Worm (Caenorhabditis elegans) whole organism, L1 larva: ENCODE data around the gene gstk-1.
A peak's percentile ranks its signal among the peaks of the same experiment; 100 is the strongest.

Source experiments
- C16A3.4 ChIP-seq: fragments of 150-350 bp; optimal IDR thresholded peaks from 2 replicates; lab custom pipeline; 2014; ENCODE audit warnings: missing biosample characterization, missing genetic modification characterization
- C34B4.2 ChIP-seq: sonication (generic microtip); optimal IDR thresholded peaks from 2 replicates; lab custom pipeline; 2017; ENCODE audit warnings: mild to moderate bottlenecking, missing genetic modification characterization, missing compliant biosample characterization
- F16B12.6 ChIP-seq: fragments of 150-350 bp; optimal IDR thresholded peaks from 2 replicates; lab custom pipeline; 2014; ENCODE audit warnings: missing biosample characterization, missing genetic modification characterization
- alr-1 ChIP-seq: fragments of 200-800 bp; sonication (Bioruptor generic); optimal IDR thresholded peaks from 2 replicates; lab custom pipeline; 2018; ENCODE audit warnings: borderline replicate concordance, mild to moderate bottlenecking, missing genetic modification characterization, missing compliant biosample characterization
- ama-1 ChIP-seq: fragments of 150-350 bp; optimal IDR thresholded peaks from 2 replicates; lab custom pipeline; 2014
- ceh-63 ChIP-seq: fragments of 200-800 bp; sonication (Bioruptor generic); optimal IDR thresholded peaks from 2 replicates; lab custom pipeline; 2018; ENCODE audit warnings: mild to moderate bottlenecking, missing genetic modification characterization, missing compliant biosample characterization
- ceh-8 ChIP-seq: fragments of 200-800 bp; sonication (Bioruptor generic); optimal IDR thresholded peaks from 2 replicates; lab custom pipeline; 2018; ENCODE audit warnings: mild to moderate bottlenecking, missing genetic modification characterization, moderate library complexity, missing compliant biosample characterization
- ceh-82 ChIP-seq, 3 experiments: fragments of 150-350 bp in 1 of 3; sonication (generic microtip) in 2 of 3; optimal IDR thresholded peaks; 2 replicates each; lab custom pipeline; 2014 to 2017; ENCODE audit warnings: missing biosample characterization in 3 of 3, missing genetic modification characterization in 3 of 3
- dpl-1 ChIP-seq, 3 experiments: fragments of 150-350 bp in 2 of 3; sonication (generic microtip) in 1 of 3; optimal IDR thresholded peaks; 2 replicates each; lab custom pipeline; 2014 to 2017; ENCODE audit warnings: missing biosample characterization in 3 of 3, missing genetic modification characterization in 3 of 3, missing genetic modification reagents in 3 of 3
- dsc-1 ChIP-seq: sonication (generic microtip); optimal IDR thresholded peaks from 2 replicates; lab custom pipeline; 2016; ENCODE audit warnings: mild to moderate bottlenecking, missing genetic modification characterization, missing compliant biosample characterization
- efl-1 ChIP-seq, 4 experiments: fragments of 150-350 bp; optimal IDR thresholded peaks in 3 of 4; peaks in 1 of 4; 1 replicate in 1 of 4; 2 replicates in 3 of 4; lab custom pipeline; 2014; ENCODE audit warnings: missing biosample characterization in 2 of 4, missing genetic modification characterization in 2 of 4, missing genetic modification reagents in 2 of 4
- efl-3 ChIP-seq: fragments of 200-800 bp; sonication (Bioruptor generic); optimal IDR thresholded peaks from 2 replicates; lab custom pipeline; 2018; ENCODE audit warnings: mild to moderate bottlenecking, missing genetic modification characterization, missing compliant biosample characterization
- egl-13 ChIP-seq: sonication (generic microtip); optimal IDR thresholded peaks from 2 replicates; lab custom pipeline; 2016; ENCODE audit warnings: missing genotype, missing genetic modification reagents, missing genetic modification characterization, missing compliant biosample characterization
- egl-27 ChIP-seq, 2 experiments: fragments of 150-350 bp in 1 of 2; sonication (generic microtip); optimal IDR thresholded peaks; 3 replicates each; lab custom pipeline; 2017 to 2018; ENCODE audit warnings: missing biosample characterization in 2 of 2, missing genetic modification characterization in 2 of 2, missing genetic modification reagents in 2 of 2
- elt-2 ChIP-seq: sonication (generic microtip); optimal IDR thresholded peaks from 2 replicates; lab custom pipeline; 2016; ENCODE audit warnings: missing genetic modification characterization, mild to moderate bottlenecking, inconsistent platforms, missing compliant biosample characterization, missing genetic modification reagents
- ets-5 ChIP-seq: fragments of 200-800 bp; sonication (Bioruptor generic); IDR thresholded peaks from 2 replicates; pipeline ENCODE4 v1.3.6; 2022; ENCODE audit warnings: missing genetic modification characterization, missing compliant biosample characterization
- fkh-10 ChIP-seq: sonication (generic microtip); optimal IDR thresholded peaks from 2 replicates; lab custom pipeline; 2017; ENCODE audit warnings: missing biosample characterization, missing genetic modification reagents, missing genetic modification characterization
- fkh-4 ChIP-seq: sonication (generic microtip); optimal IDR thresholded peaks from 2 replicates; lab custom pipeline; 2016; ENCODE audit warnings: missing compliant biosample characterization, missing genetic modification characterization, borderline replicate concordance
- grh-1 ChIP-seq: fragments of 200-800 bp; sonication (Bioruptor generic); IDR thresholded peaks from 2 replicates; pipeline ENCODE4 v1.3.6; 2022; ENCODE audit warnings: missing genetic modification reagents, missing genetic modification characterization, missing compliant biosample characterization
- hlh-17 ChIP-seq: fragments of 200-800 bp; sonication (Bioruptor generic); optimal IDR thresholded peaks from 2 replicates; lab custom pipeline; 2018; ENCODE audit warnings: missing genetic modification characterization, mild to moderate bottlenecking, missing compliant biosample characterization, moderate library complexity, borderline replicate concordance
- hlh-4 ChIP-seq: sonication (generic microtip); optimal IDR thresholded peaks from 2 replicates; lab custom pipeline; 2016; ENCODE audit warnings: mild to moderate bottlenecking, missing genetic modification characterization, missing compliant biosample characterization
- hpl-2 ChIP-seq: fragments of 150-350 bp; optimal IDR thresholded peaks from 2 replicates; lab custom pipeline; 2014; ENCODE audit warnings: missing biosample characterization, missing genetic modification reagents, missing genetic modification characterization
- isw-1 ChIP-seq: fragments of 200-800 bp; sonication (Bioruptor generic); IDR thresholded peaks from 2 replicates; pipeline ENCODE4 v1.3.6; 2022; ENCODE audit warnings: missing genetic modification characterization, missing compliant biosample characterization
- jun-1 ChIP-seq: fragments of 150-350 bp; optimal IDR thresholded peaks from 2 replicates; lab custom pipeline; 2014; ENCODE audit warnings: missing biosample characterization, missing genetic modification reagents, missing genetic modification characterization
- lin-13 ChIP-seq: fragments of 150-350 bp; optimal IDR thresholded peaks from 2 replicates; lab custom pipeline; 2014; ENCODE audit warnings: missing biosample characterization, missing genetic modification reagents, missing genetic modification characterization
- lin-14 ChIP-seq: fragments of 200-800 bp; sonication (Bioruptor generic); optimal IDR thresholded peaks from 2 replicates; lab custom pipeline; 2018; ENCODE audit warnings: mild to moderate bottlenecking, missing genetic modification characterization, moderate library complexity, missing compliant biosample characterization
- lin-39 ChIP-seq: fragments of 150-350 bp; optimal IDR thresholded peaks from 2 replicates; lab custom pipeline; 2014; ENCODE audit warnings: missing biosample characterization, missing genetic modification reagents, missing genetic modification characterization
- lir-3 ChIP-seq: sonication (generic microtip); optimal IDR thresholded peaks from 2 replicates; lab custom pipeline; 2016; ENCODE audit warnings: mild to moderate bottlenecking, missing genetic modification characterization, moderate library complexity, missing compliant biosample characterization; ENCODE audit not compliant: poor library complexity
- mef-2 ChIP-seq: fragments of 150-350 bp; optimal IDR thresholded peaks from 2 replicates; lab custom pipeline; 2014; ENCODE audit warnings: missing biosample characterization, missing genetic modification characterization
- nhr-11 ChIP-seq: fragments of 150-350 bp; optimal IDR thresholded peaks from 2 replicates; lab custom pipeline; 2014; ENCODE audit warnings: missing biosample characterization, missing genetic modification characterization
- nhr-19 ChIP-seq: fragments of 200-800 bp; sonication (Bioruptor generic); conservative IDR thresholded peaks from 2 replicates; pipeline ENCODE4 v1.3.6; 2022; ENCODE audit warnings: missing genetic modification characterization, missing compliant biosample characterization
- nhr-28 ChIP-seq: fragments of 150-350 bp; optimal IDR thresholded peaks from 2 replicates; lab custom pipeline; 2014; ENCODE audit warnings: missing biosample characterization, missing genetic modification characterization
- nhr-47 ChIP-seq: sonication (generic microtip); optimal IDR thresholded peaks from 2 replicates; lab custom pipeline; 2016; ENCODE audit warnings: mild to moderate bottlenecking, missing genetic modification characterization, moderate library complexity, missing compliant biosample characterization
- nhr-71 ChIP-seq: sonication (generic microtip); optimal IDR thresholded peaks from 2 replicates; lab custom pipeline; 2016; ENCODE audit warnings: mild to moderate bottlenecking, missing genetic modification characterization, moderate library complexity, missing compliant biosample characterization
- nhr-77 ChIP-seq: fragments of 150-350 bp; optimal IDR thresholded peaks from 2 replicates; lab custom pipeline; 2014; ENCODE audit warnings: missing biosample characterization, missing genetic modification characterization
- nhr-84 ChIP-seq: sonication (generic microtip); optimal IDR thresholded peaks from 2 replicates; lab custom pipeline; 2017; ENCODE audit warnings: missing biosample characterization, missing genetic modification characterization
- pax-3 ChIP-seq: fragments of 200-800 bp; sonication (Bioruptor generic); optimal IDR thresholded peaks from 2 replicates; lab custom pipeline; 2018; ENCODE audit warnings: mild to moderate bottlenecking, missing genetic modification characterization, moderate library complexity, missing compliant biosample characterization
- skn-1 ChIP-seq: fragments of 150-350 bp; optimal IDR thresholded peaks from 2 replicates; lab custom pipeline; 2014; ENCODE audit warnings: missing biosample characterization, missing genetic modification characterization
- snu-23 ChIP-seq: sonication (generic microtip); optimal IDR thresholded peaks from 2 replicates; lab custom pipeline; 2016; ENCODE audit warnings: missing genetic modification characterization, missing compliant biosample characterization
- sptf-1 ChIP-seq: fragments of 150-350 bp; optimal IDR thresholded peaks from 2 replicates; lab custom pipeline; 2014; ENCODE audit warnings: missing biosample characterization, missing genetic modification characterization
- unc-30 ChIP-seq: sonication (generic microtip); optimal IDR thresholded peaks from 2 replicates; lab custom pipeline; 2017; ENCODE audit warnings: missing biosample characterization, missing genetic modification characterization
- unc-62 ChIP-seq: fragments of 150-350 bp; optimal IDR thresholded peaks from 2 replicates; lab custom pipeline; 2014; ENCODE audit warnings: missing biosample characterization, missing genetic modification reagents, missing genetic modification characterization
- unc-98 ChIP-seq: fragments of 200-800 bp; sonication (Bioruptor generic); IDR thresholded peaks from 2 replicates; pipeline ENCODE4 v1.3.6; 2022; ENCODE audit warnings: missing genetic modification characterization, missing compliant biosample characterization
- xbp-1 ChIP-seq: sonication (generic microtip); optimal IDR thresholded peaks from 2 replicates; lab custom pipeline; 2016; ENCODE audit warnings: missing genetic modification characterization, missing compliant biosample characterization
- ztf-11 ChIP-seq, 2 experiments: sonication (generic microtip); optimal IDR thresholded peaks; 2 replicates each; lab custom pipeline; 2016 to 2017; ENCODE audit warnings: missing genetic modification characterization in 2 of 2, missing biosample characterization in 1 of 2, missing compliant biosample characterization in 1 of 2
- ztf-4 ChIP-seq: fragments of 150-350 bp; optimal IDR thresholded peaks from 2 replicates; lab custom pipeline; 2014; ENCODE audit warnings: missing biosample characterization, missing genetic modification characterization

Gene gstk-1

ce11 chrII:9624110-9624695 lies 32.3 kb upstream of the gstk-1 start, which contains the start of the genes dnj-20 and ZK1307.8 (continued):
- peak in 2 of 3 experiments; percentile 10 to 39 for TF ChIP-seq dpl-1 (GFP tag; optimal IDR thresholded peaks at IDR 0.05; lab: Kevin White, UChicago)
- no peak for TF ChIP-seq elt-2
- TF ChIP-seq ama-1 (lab: Kevin White, UChicago), result no peak
- TF ChIP-seq fkh-4 (tag; lab: Kevin White, UChicago), result no peak
- TF ChIP-seq C16A3.4, result peak; percentile 27
- TF ChIP-seq lin-14 (GFP tag; lab: Kevin White, UChicago), result peak; percentile 19
- no peak for TF ChIP-seq lir-3 (tag; lab: Kevin White, UChicago)
- TF ChIP-seq ztf-4 (tag; lab: Kevin White, UChicago), result no peak
- no peak for TF ChIP-seq egl-27 (tag; optimal IDR thresholded peaks at IDR 0.05; lab: Kevin White, UChicago)
- peak; percentile 98 for TF ChIP-seq xbp-1 (tag; lab: Kevin White, UChicago)

ce11 chrII:9625930-9626329 lies 30.6 kb upstream of the gstk-1 start:
- TF ChIP-seq hlh-4 (tag; lab: Kevin White, UChicago) (no peak), nhr-28 (tag; lab: Kevin White, UChicago) (no peak), dsc-1 (no peak), unc-98 (GFP tag; lab: Robert Waterston, UW) (no peak), nhr-84 (no peak), ztf-11 (tag; optimal IDR thresholded peaks at IDR 0.05; lab: Kevin White, UChicago) (no peak), F16B12.6 (tag; lab: Kevin White, UChicago) (no peak), unc-30 (no peak), xbp-1 (tag; lab: Kevin White, UChicago) (no peak), C34B4.2 (no peak), lir-3 (tag; lab: Kevin White, UChicago) (no peak), nhr-77 (tag; lab: Kevin White, UChicago) (no peak), nhr-71 (no peak)

- TF ChIP-seq sptf-1 (tag; lab: Kevin White, UChicago) (no peak), unc-62 (GFP tag; lab: Kevin White, UChicago) (no peak), ets-5 (GFP tag; lab: Robert Waterston, UW) (no peak), nhr-47 (tag; lab: Kevin White, UChicago) (no peak), fkh-10 (GFP tag; lab: Kevin White, UChicago) (no peak), nhr-19 (GFP tag; lab: Robert Waterston, UW) (no peak), ceh-63 (GFP tag; lab: Kevin White, UChicago) (no peak), mef-2 (tag; lab: Kevin White, UChicago) (no peak), dpl-1 (GFP tag; optimal IDR thresholded peaks at IDR 0.05; lab: Kevin White, UChicago) (no peak), nhr-84 (no peak), ztf-4 (tag; lab: Kevin White, UChicago) (no peak), grh-1 (GFP tag; lab: Robert Waterston, UW) (no peak), egl-13 (no peak)
Observed at ce11 chrII:9636300-9636699, 20.2 kb upstream of the gstk-1 start, which contains the start of gene ZK1307.7. Gene ZK1307.7 (plus strand): TSS chrII:9636600.

- TF ChIP-seq ceh-8 (no peak), efl-3 (no peak), lir-3 (tag; lab: Kevin White, UChicago) (no peak), nhr-47 (tag; lab: Kevin White, UChicago) (no peak), lin-39 (tag; lab: Kevin White, UChicago) (no peak), snu-23 (GFP tag; lab: Kevin White, UChicago) (no peak), pax-3 (no peak), sptf-1 (tag; lab: Kevin White, UChicago) (no peak), isw-1 (no peak), lin-13 (GFP tag; lab: Kevin White, UChicago) (no peak), ceh-82 (tag; optimal IDR thresholded peaks at IDR 0.05; lab: Kevin White, UChicago) (no peak), jun-1 (no peak), alr-1 (tag; lab: Kevin White, UChicago) (no peak), hlh-17 (GFP tag; lab: Kevin White, UChicago) (no peak), nhr-11 (no peak), grh-1 (GFP tag; lab: Robert Waterston, UW) (no peak), nhr-84 (no peak), skn-1 (tag; lab: Kevin White, UChicago) (no peak), efl-1 (optimal IDR thresholded peaks at IDR 0.05; lab: Kevin White, UChicago) (no peak), efl-1 (GFP tag; optimal IDR thresholded peaks at IDR 0.05 in 1 of 2; lab: Kevin White, UChicago) (no peak), hpl-2 (GFP tag; lab: Kevin White, UChicago) (no peak)
Observed at ce11 chrII:9644438-9644837, 12.1 kb upstream of the gstk-1 start, which contains the start of gene fzr-1. Gene fzr-1 (minus strand): TSS chrII:9644466.
